Fruit fly (Drosophila melanogaster): ENCODE measurements around the gene RpS3A.

dm6 chr4:43936-44260, 23.1 kb downstream of the RpS3A start:
- TF ChIP-seq Myc (optimal IDR thresholded peaks at IDR 0.05) = no peak
- no peak for TF ChIP-seq ttk (optimal IDR thresholded peaks at IDR 0.05)
